Worm (Caenorhabditis elegans) whole organism, L1 larva: Measurements from ENCODE around the gene K01F9.2.

Experiments used
- C04F5.9 ChIP-seq: sonication (generic microtip); optimal IDR thresholded peaks from 2 replicates; lab custom pipeline; 2016; ENCODE audit warnings: missing genetic modification characterization, missing compliant biosample characterization
- elt-3 ChIP-seq, 6 experiments: fragments of 150-350 bp in 1 of 6; sonication (generic microtip); optimal IDR thresholded peaks; 2 replicates each; lab custom pipeline; 2017 to 2018; ENCODE audit warnings: missing biosample characterization in 6 of 6, missing genetic modification characterization in 6 of 6, inconsistent platforms in 1 of 6
- irx-1 ChIP-seq: sonication (generic microtip); optimal IDR thresholded peaks from 2 replicates; lab custom pipeline; 2016; ENCODE audit warnings: missing genetic modification characterization, missing compliant biosample characterization
- jun-1 ChIP-seq: fragments of 150-350 bp; optimal IDR thresholded peaks from 2 replicates; lab custom pipeline; 2014; ENCODE audit warnings: missing biosample characterization, missing genetic modification reagents, missing genetic modification characterization
- lin-15B ChIP-seq: fragments of 150-350 bp; sonication (generic microtip); optimal IDR thresholded peaks from 3 replicates; lab custom pipeline; 2014; ENCODE audit warnings: missing biosample characterization, missing genetic modification characterization
- lsy-2 ChIP-seq, 2 experiments: fragments of 150-350 bp; optimal IDR thresholded peaks; 2 replicates each; lab custom pipeline; 2014; ENCODE audit warnings: missing biosample characterization in 2 of 2, missing genetic modification characterization in 2 of 2
- mef-2 ChIP-seq: fragments of 150-350 bp; optimal IDR thresholded peaks from 2 replicates; lab custom pipeline; 2014; ENCODE audit warnings: missing biosample characterization, missing genetic modification characterization
- nhr-28 ChIP-seq: fragments of 150-350 bp; optimal IDR thresholded peaks from 2 replicates; lab custom pipeline; 2014; ENCODE audit warnings: missing biosample characterization, missing genetic modification characterization
- snpc-4 ChIP-seq: fragments of 150-350 bp; optimal IDR thresholded peaks from 2 replicates; lab custom pipeline; 2014; ENCODE audit warnings: missing biosample characterization, missing genetic modification characterization
- tlp-1 ChIP-seq: fragments of 150-350 bp; optimal IDR thresholded peaks from 2 replicates; lab custom pipeline; 2014; ENCODE audit warnings: missing biosample characterization, missing genetic modification characterization

DNA sequence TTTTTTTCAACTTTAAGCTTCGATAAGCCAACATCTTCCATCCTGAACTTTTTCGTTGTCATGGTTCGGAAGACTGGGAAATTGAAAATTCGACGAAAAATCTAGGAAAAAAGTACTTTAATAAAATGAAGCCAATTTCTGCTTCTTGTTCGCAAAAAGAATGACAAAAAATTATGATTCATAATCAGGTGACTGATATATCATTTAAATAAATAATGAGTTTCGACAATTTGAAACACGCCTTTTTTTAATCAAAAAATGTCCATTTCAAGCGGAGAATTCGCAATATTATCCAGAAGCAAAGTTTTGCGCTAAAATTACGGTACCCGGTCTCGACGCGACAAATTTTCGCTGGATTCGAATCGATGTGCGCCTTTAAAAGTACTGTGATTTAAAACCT is 31.8 kb downstream of the K01F9.2 start, which contains the start of gene F44E2.6:
- no peak for TF ChIP-seq mef-2 (tag; lab: Kevin White, UChicago)
- TF ChIP-seq nhr-28 (tag; lab: Kevin White, UChicago): no peak
- TF ChIP-seq lin-15B (tag; lab: Kevin White, UChicago): no peak
- TF ChIP-seq C04F5.9 (tag; lab: Kevin White, UChicago): no peak
- TF ChIP-seq lsy-2 (tag; optimal IDR thresholded peaks at IDR 0.05; lab: Kevin White, UChicago): no peak
- TF ChIP-seq elt-3 (tag; optimal IDR thresholded peaks at IDR 0.05; lab: Kevin White, UChicago): no peak
- TF ChIP-seq snpc-4 (tag; lab: Kevin White, UChicago): no peak
- TF ChIP-seq jun-1: no peak
- TF ChIP-seq irx-1: no peak
- no peak for TF ChIP-seq tlp-1 (tag; lab: Kevin White, UChicago)
